Worm (Caenorhabditis elegans) whole organism, L2 larva: ENCODE data around the gene frpr-7.

ENCODE experiments used
- C34F6.9 ChIP-seq: fragments of 150-350 bp; optimal IDR thresholded peaks from 2 replicates; lab custom pipeline; 2014; ENCODE audit warnings: missing biosample characterization, missing genetic modification characterization
- F13H6.1 ChIP-seq: sonication (generic microtip); optimal IDR thresholded peaks from 2 replicates; lab custom pipeline; 2016; ENCODE audit warnings: missing genetic modification characterization, missing compliant biosample characterization
- R02D3.7 ChIP-seq: fragments of 150-350 bp; optimal IDR thresholded peaks from 2 replicates; lab custom pipeline; 2014; ENCODE audit warnings: missing biosample characterization, missing genetic modification characterization
- Y55F3AM.14 ChIP-seq: fragments of 200-800 bp; sonication (Bioruptor generic); optimal IDR thresholded peaks from 2 replicates; lab custom pipeline; 2018; ENCODE audit warnings: mild to moderate bottlenecking, missing genetic modification characterization, missing compliant biosample characterization
- ZK546.5 ChIP-seq: sonication (generic microtip); optimal IDR thresholded peaks from 2 replicates; lab custom pipeline; 2017; ENCODE audit warnings: missing biosample characterization, missing genetic modification characterization
- alr-1 ChIP-seq: fragments of 150-350 bp; optimal IDR thresholded peaks from 2 replicates; lab custom pipeline; 2014; ENCODE audit warnings: missing biosample characterization, missing genetic modification characterization
- ama-1 ChIP-seq: fragments of 150-350 bp; optimal IDR thresholded peaks from 2 replicates; lab custom pipeline; 2018; ENCODE audit warnings: inconsistent platforms
- blmp-1 ChIP-seq: sonication (generic microtip); optimal IDR thresholded peaks from 2 replicates; lab custom pipeline; 2017; ENCODE audit warnings: missing genetic modification characterization, mild to moderate bottlenecking, missing compliant biosample characterization, antibody characterized with exemption, moderate library complexity; ENCODE audit not compliant: insufficient read depth
- ceh-16 ChIP-seq: fragments of 150-350 bp; optimal IDR thresholded peaks from 2 replicates; lab custom pipeline; 2014; ENCODE audit warnings: missing biosample characterization, missing genetic modification characterization
- ceh-82 ChIP-seq: fragments of 150-350 bp; optimal IDR thresholded peaks from 2 replicates; lab custom pipeline; 2014; ENCODE audit warnings: missing biosample characterization, missing genetic modification characterization
- crh-2 ChIP-seq: sonication (generic microtip); optimal IDR thresholded peaks from 2 replicates; lab custom pipeline; 2017; ENCODE audit warnings: missing biosample characterization, missing genetic modification characterization
- dmd-4 ChIP-seq: sonication (generic microtip); optimal IDR thresholded peaks from 2 replicates; lab custom pipeline; 2017; ENCODE audit warnings: missing biosample characterization, missing genetic modification characterization
- egl-27 ChIP-seq: sonication (generic microtip); optimal IDR thresholded peaks from 3 replicates; lab custom pipeline; 2017; ENCODE audit warnings: missing biosample characterization, missing genetic modification reagents, missing genetic modification characterization
- elt-1 ChIP-seq: fragments of 150-350 bp; optimal IDR thresholded peaks from 2 replicates; lab custom pipeline; 2014; ENCODE audit warnings: missing biosample characterization, missing genetic modification characterization
- elt-3 ChIP-seq: sonication (generic microtip); optimal IDR thresholded peaks from 2 replicates; lab custom pipeline; 2017; ENCODE audit warnings: missing biosample characterization, missing genetic modification characterization
- fos-1 ChIP-seq: fragments of 150-350 bp; optimal IDR thresholded peaks from 2 replicates; lab custom pipeline; 2014; ENCODE audit warnings: missing biosample characterization, missing genetic modification characterization
- gmeb-1 ChIP-seq: fragments of 150-350 bp; optimal IDR thresholded peaks from 2 replicates; lab custom pipeline; 2014; ENCODE audit warnings: missing biosample characterization, missing genetic modification characterization
- lin-13 ChIP-seq: fragments of 150-350 bp; optimal IDR thresholded peaks from 2 replicates; lab custom pipeline; 2014; ENCODE audit warnings: missing biosample characterization, missing genetic modification reagents, missing genetic modification characterization
- lin-39 ChIP-seq: fragments of 150-350 bp; optimal IDR thresholded peaks from 2 replicates; lab custom pipeline; 2014; ENCODE audit warnings: missing biosample characterization, missing genetic modification reagents, missing genetic modification characterization
- lsy-2 ChIP-seq, 2 experiments: fragments of 150-350 bp in 1 of 2; sonication (generic microtip) in 1 of 2; optimal IDR thresholded peaks; 2 replicates each; lab custom pipeline; 2014 to 2017; ENCODE audit warnings: missing biosample characterization in 2 of 2, missing genetic modification characterization in 2 of 2
- mab-5 ChIP-seq: fragments of 150-350 bp; optimal IDR thresholded peaks from 2 replicates; lab custom pipeline; 2014; ENCODE audit warnings: missing biosample characterization, missing genetic modification characterization
- mbf-1 ChIP-seq: sonication (generic microtip); optimal IDR thresholded peaks from 2 replicates; lab custom pipeline; 2017; ENCODE audit warnings: missing biosample characterization, missing genetic modification characterization
- nhr-11 ChIP-seq: fragments of 150-350 bp; optimal IDR thresholded peaks from 2 replicates; lab custom pipeline; 2014; ENCODE audit warnings: missing biosample characterization, missing genetic modification characterization
- nhr-129 ChIP-seq: fragments of 150-350 bp; optimal IDR thresholded peaks from 2 replicates; lab custom pipeline; 2014; ENCODE audit warnings: missing biosample characterization, missing genetic modification characterization
- nhr-21 ChIP-seq: fragments of 150-350 bp; optimal IDR thresholded peaks from 2 replicates; lab custom pipeline; 2014; ENCODE audit warnings: missing biosample characterization, missing genetic modification characterization
- nhr-23 ChIP-seq: fragments of 150-350 bp; optimal IDR thresholded peaks from 2 replicates; lab custom pipeline; 2014; ENCODE audit warnings: missing biosample characterization, missing genetic modification reagents, missing genetic modification characterization
- nhr-237 ChIP-seq: fragments of 150-350 bp; optimal IDR thresholded peaks from 2 replicates; lab custom pipeline; 2014; ENCODE audit warnings: missing biosample characterization, missing genetic modification characterization
- nhr-6 ChIP-seq: fragments of 150-350 bp; optimal IDR thresholded peaks from 2 replicates; lab custom pipeline; 2014; ENCODE audit warnings: missing biosample characterization, missing genetic modification characterization
- nhr-77 ChIP-seq: fragments of 150-350 bp; optimal IDR thresholded peaks from 2 replicates; lab custom pipeline; 2014; ENCODE audit warnings: missing biosample characterization, missing genetic modification characterization
- peb-1 ChIP-seq: fragments of 150-350 bp; optimal IDR thresholded peaks from 2 replicates; lab custom pipeline; 2014; ENCODE audit warnings: missing biosample characterization, missing genetic modification characterization
- sem-4 ChIP-seq: fragments of 150-350 bp; optimal IDR thresholded peaks from 2 replicates; lab custom pipeline; 2014; ENCODE audit warnings: missing biosample characterization, missing genetic modification reagents, missing genetic modification characterization
- skn-1 ChIP-seq: sonication (generic microtip); optimal IDR thresholded peaks from 2 replicates; lab custom pipeline; 2017; ENCODE audit warnings: missing biosample characterization, missing genetic modification characterization
- sma-3 ChIP-seq: sonication (generic microtip); optimal IDR thresholded peaks from 2 replicates; lab custom pipeline; 2016; ENCODE audit warnings: missing genetic modification reagents, missing genetic modification characterization, missing compliant biosample characterization
- sma-9 ChIP-seq, 2 experiments: fragments of 150-350 bp in 1 of 2; sonication (generic microtip) in 1 of 2; optimal IDR thresholded peaks; 2 replicates each; lab custom pipeline; 2014 to 2016; ENCODE audit warnings: missing genetic modification characterization in 2 of 2, mild to moderate bottlenecking in 1 of 2, missing biosample characterization in 1 of 2, missing compliant biosample characterization in 1 of 2, missing genetic modification reagents in 1 of 2, moderate library complexity in 1 of 2
- snpc-4 ChIP-seq: fragments of 150-350 bp; optimal IDR thresholded peaks from 2 replicates; lab custom pipeline; 2014; ENCODE audit warnings: missing biosample characterization, missing genetic modification characterization
- unc-39 ChIP-seq: fragments of 150-350 bp; optimal IDR thresholded peaks from 2 replicates; lab custom pipeline; 2014; ENCODE audit warnings: missing biosample characterization, missing genetic modification characterization
- unc-55 ChIP-seq: fragments of 150-350 bp; sonication (generic microtip); optimal IDR thresholded peaks from 3 replicates; lab custom pipeline; 2014; ENCODE audit warnings: missing biosample characterization, missing genetic modification reagents, missing genetic modification characterization
- unc-62 ChIP-seq: fragments of 150-350 bp; optimal IDR thresholded peaks from 2 replicates; lab custom pipeline; 2014; ENCODE audit warnings: missing biosample characterization, missing genetic modification reagents, missing genetic modification characterization
- zag-1 ChIP-seq: fragments of 150-350 bp; optimal IDR thresholded peaks from 2 replicates; lab custom pipeline; 2014; ENCODE audit warnings: missing biosample characterization, missing genetic modification characterization
- ztf-1 ChIP-seq: fragments of 200-800 bp; sonication (Bioruptor generic); conservative IDR thresholded peaks from 2 replicates; pipeline ENCODE4 v1.3.6; 2022; ENCODE audit warnings: missing genetic modification characterization, missing compliant biosample characterization
- ztf-4 ChIP-seq: fragments of 150-350 bp; optimal IDR thresholded peaks from 2 replicates; lab custom pipeline; 2014; ENCODE audit warnings: missing biosample characterization, missing genetic modification characterization

frpr-7 gene

ce11 chrX:17626599-17626998 lies 46.9 kb upstream of the frpr-7 start:
- TF ChIP-seq nhr-129 (tag; lab: Kevin White, UChicago) (peak; percentile 17), mbf-1 (tag; lab: Kevin White, UChicago) (no peak)
- TF ChIP-seq, all 48 proteins: peak for 1

ce11 chrX:17625729-17626128 lies 46.0 kb upstream of the frpr-7 start:
- TF ChIP-seq snpc-4 (tag; lab: Kevin White, UChicago) (no peak), ama-1 (lab: Kevin White, UChicago) (no peak), sma-3 (GFP tag; lab: Kevin White, UChicago) (no peak), ceh-16 (tag; lab: Kevin White, UChicago) (no peak), unc-55 (GFP tag; lab: Kevin White, UChicago) (no peak), C34F6.9 (tag; lab: Kevin White, UChicago) (no peak), zag-1 (tag; lab: Kevin White, UChicago) (no peak)

- no peak for TF ChIP-seq nhr-11 (tag; lab: Kevin White, UChicago)
- TF ChIP-seq skn-1, result no peak
- TF ChIP-seq R02D3.7 (tag; lab: Kevin White, UChicago), result no peak
- TF ChIP-seq lin-39, result no peak
- TF ChIP-seq nhr-23 (tag; lab: Kevin White, UChicago), result no peak
- TF ChIP-seq blmp-1, result no peak
These were observed 45.6 kb upstream of the frpr-7 start for ce11 chrX:17625245-17625644.

- TF ChIP-seq Y55F3AM.14 (no peak), dmd-4 (tag; lab: Kevin White, UChicago) (no peak), ceh-16 (tag; lab: Kevin White, UChicago) (no peak), gmeb-1 (tag; lab: Kevin White, UChicago) (no peak), lin-13 (GFP tag; lab: Kevin White, UChicago) (no peak), nhr-237 (tag; lab: Kevin White, UChicago) (no peak), elt-3 (tag; lab: Kevin White, UChicago) (no peak), unc-55 (GFP tag; lab: Kevin White, UChicago) (no peak), nhr-77 (no peak), C34F6.9 (tag; lab: Kevin White, UChicago) (no peak), mab-5 (tag; lab: Kevin White, UChicago) (no peak), zag-1 (tag; lab: Kevin White, UChicago) (no peak), snpc-4 (tag; lab: Kevin White, UChicago) (no peak), ama-1 (lab: Kevin White, UChicago) (no peak), F13H6.1 (tag; lab: Kevin White, UChicago) (no peak), ztf-4 (tag; lab: Kevin White, UChicago) (no peak), ztf-1 (GFP tag; lab: Robert Waterston, UW) (no peak), crh-2 (no peak)
- TF ChIP-seq, all 48 proteins: peak for 0
These were observed 34.6 kb upstream of the frpr-7 start, which contains the start of gene ncs-7 for ce11 chrX:17614245-17614644. TSS of gene ncs-7 (plus strand) at chrX:17614545.

ce11 chrX:17613024-17613423 lies 33.3 kb upstream of the frpr-7 start:
- TF ChIP-seq egl-27 (tag; lab: Kevin White, UChicago) (no peak), elt-1 (tag; lab: Kevin White, UChicago) (no peak), fos-1 (tag; lab: Kevin White, UChicago) (no peak), F13H6.1 (tag; lab: Kevin White, UChicago) (no peak), skn-1 (no peak), peb-1 (tag; lab: Kevin White, UChicago) (no peak), sem-4 (tag; lab: Kevin White, UChicago) (no peak), nhr-21 (tag; lab: Kevin White, UChicago) (no peak), nhr-6 (no peak)

ce11 chrX:17611180-17611579 lies 31.5 kb upstream of the frpr-7 start:
- TF ChIP-seq unc-62 (no peak), ZK546.5 (tag; lab: Kevin White, UChicago) (no peak), alr-1 (tag; lab: Kevin White, UChicago) (no peak), nhr-21 (tag; lab: Kevin White, UChicago) (peak; percentile 23), gmeb-1 (tag; lab: Kevin White, UChicago) (no peak), crh-2 (no peak), ceh-16 (tag; lab: Kevin White, UChicago) (no peak), nhr-129 (tag; lab: Kevin White, UChicago) (peak; percentile 12), sma-9 (GFP tag; optimal IDR thresholded peaks at IDR 0.05; lab: Kevin White, UChicago) (peak; percentile 31), sma-9 (tag; optimal IDR thresholded peaks at IDR 0.05; lab: Kevin White, UChicago) (no peak), R02D3.7 (tag; lab: Kevin White, UChicago) (no peak), sma-3 (GFP tag; lab: Kevin White, UChicago) (peak; percentile 54), lsy-2 (tag; optimal IDR thresholded peaks at IDR 0.05; lab: Kevin White, UChicago) (peak in 1 of 2 experiments; percentile 28), elt-3 (tag; lab: Kevin White, UChicago) (no peak), unc-39 (tag; lab: Kevin White, UChicago) (no peak), lin-13 (GFP tag; lab: Kevin White, UChicago) (peak; percentile 3), snpc-4 (tag; lab: Kevin White, UChicago) (no peak), nhr-11 (tag; lab: Kevin White, UChicago) (no peak), nhr-77 (no peak), ceh-82 (tag; lab: Kevin White, UChicago) (no peak), lin-39 (no peak), egl-27 (tag; lab: Kevin White, UChicago) (no peak), Y55F3AM.14 (no peak), nhr-23 (tag; lab: Kevin White, UChicago) (no peak), sem-4 (tag; lab: Kevin White, UChicago) (no peak), mbf-1 (tag; lab: Kevin White, UChicago) (no peak)
